Worm (Caenorhabditis elegans) whole organism, L4/young adult: ENCODE measurements around the gene ZC404.16.

ENCODE experiments used
- W03F9.2 ChIP-seq: fragments of 150-350 bp; optimal IDR thresholded peaks from 2 replicates; lab custom pipeline; 2014; ENCODE audit warnings: missing biosample characterization, missing genetic modification characterization
- him-1 ChIP-seq: sonication (generic microtip); optimal IDR thresholded peaks from 2 replicates; lab custom pipeline; 2016; ENCODE audit warnings: missing genotype, missing genetic modification reagents, missing genetic modification characterization, missing compliant biosample characterization

ce11 chrV:6769440-6769839 is 4.2 kb downstream of the ZC404.16 start:
- TF ChIP-seq him-1 (tag; lab: Kevin White, UChicago), result no peak
- no peak for TF ChIP-seq W03F9.2 (tag; lab: Kevin White, UChicago)
